Fruit fly (Drosophila melanogaster) whole organism, embryonic: Measurements from ENCODE around the gene Sidpn.

Experiments used
- ATbp ChIP-seq: fragments of 200-800 bp; sonication (Bioruptor generic); optimal IDR thresholded peaks from 2 replicates; lab custom pipeline; 2017; ENCODE audit warnings: missing biosample characterization, mild to moderate bottlenecking, missing genetic modification characterization, missing genetic modification reagents
- Atf-2 ChIP-seq: fragments of 200-800 bp; sonication (Bioruptor generic); optimal IDR thresholded peaks from 2 replicates; lab custom pipeline; 2016; ENCODE audit warnings: missing biosample characterization, missing genetic modification characterization
- CG10209 ChIP-seq: fragments of 200-800 bp; sonication (Bioruptor generic); optimal IDR thresholded peaks from 3 replicates; lab custom pipeline; 2017; ENCODE audit warnings: missing biosample characterization, mild to moderate bottlenecking, missing genetic modification characterization, missing genetic modification reagents
- CG10321 ChIP-seq: fragments of 200-800 bp; sonication (Bioruptor generic); IDR thresholded peaks from 2 replicates; pipeline ENCODE4 v1.3.6; 2022; ENCODE audit warnings: missing biosample characterization, missing genetic modification characterization
- CG10543 ChIP-seq: fragments of 200-800 bp; sonication (Bioruptor generic); optimal IDR thresholded peaks from 3 replicates; lab custom pipeline; 2017; ENCODE audit warnings: missing biosample characterization, mild to moderate bottlenecking, missing genetic modification characterization, moderate library complexity
- CG11723 ChIP-seq: fragments of 200-800 bp; sonication (Bioruptor generic); optimal IDR thresholded peaks from 2 replicates; lab custom pipeline; 2017; ENCODE audit warnings: missing biosample characterization, mild to moderate bottlenecking, missing genetic modification characterization
- CG12071 ChIP-seq: fragments of 200-800 bp; sonication (Bioruptor generic); optimal IDR thresholded peaks from 3 replicates; lab custom pipeline; 2018; ENCODE audit warnings: missing biosample characterization, mild to moderate bottlenecking, missing genetic modification characterization
- CG12769 ChIP-seq: fragments of 200-800 bp; sonication (Bioruptor generic); optimal IDR thresholded peaks from 2 replicates; lab custom pipeline; 2019; ENCODE audit warnings: missing biosample characterization, mild to moderate bottlenecking, missing genetic modification characterization, moderate library complexity
- CG14050 ChIP-seq: fragments of 200-800 bp; sonication (Bioruptor generic); IDR thresholded peaks from 3 replicates; pipeline ENCODE4 v1.3.6; 2022; ENCODE audit warnings: missing biosample characterization, missing genetic modification characterization
- CG14860 ChIP-seq: fragments of 200-800 bp; sonication (Bioruptor generic); IDR thresholded peaks from 3 replicates; pipeline ENCODE4 v1.3.6; 2022; ENCODE audit warnings: missing biosample characterization, missing genetic modification characterization; ENCODE audit not compliant: partially characterized antibody
- CG1529 ChIP-seq: fragments of 200-800 bp; sonication (Bioruptor generic); optimal IDR thresholded peaks from 3 replicates; lab custom pipeline; 2018; ENCODE audit warnings: missing biosample characterization, missing genetic modification characterization
- CG16815 ChIP-seq: fragments of 200-800 bp; sonication (Bioruptor generic); optimal IDR thresholded peaks from 3 replicates; lab custom pipeline; 2017; ENCODE audit warnings: missing biosample characterization, mild to moderate bottlenecking, missing genetic modification characterization
- CG17359 ChIP-seq: fragments of 200-800 bp; sonication (Bioruptor generic); optimal IDR thresholded peaks from 3 replicates; lab custom pipeline; 2018; ENCODE audit warnings: missing biosample characterization, mild to moderate bottlenecking, missing genetic modification characterization, moderate library complexity
- CG18262 ChIP-seq: fragments of 200-800 bp; optimal IDR thresholded peaks from 3 replicates; lab custom pipeline; 2019; ENCODE audit warnings: missing biosample characterization, mild to moderate bottlenecking, missing genetic modification characterization, moderate library complexity
- CG2678 ChIP-seq: fragments of 200-800 bp; sonication (Bioruptor generic); optimal IDR thresholded peaks from 3 replicates; lab custom pipeline; 2019; ENCODE audit warnings: missing biosample characterization, mild to moderate bottlenecking, missing genetic modification characterization, moderate library complexity
- CG2875 ChIP-seq: fragments of 200-800 bp; sonication (Bioruptor generic); optimal IDR thresholded peaks from 2 replicates; lab custom pipeline; 2017; ENCODE audit warnings: missing biosample characterization, mild to moderate bottlenecking, missing genetic modification characterization, missing genetic modification reagents
- CG34422 ChIP-seq: fragments of 200-800 bp; sonication (Bioruptor generic); IDR thresholded peaks from 3 replicates; pipeline ENCODE4 v1.3.6; 2022; ENCODE audit warnings: missing biosample characterization, missing genetic modification characterization
- CG6854 ChIP-seq: fragments of 200-800 bp; sonication (Bioruptor generic); optimal IDR thresholded peaks from 3 replicates; lab custom pipeline; 2017; ENCODE audit warnings: missing biosample characterization, mild to moderate bottlenecking, missing genetic modification characterization
- CG7963 ChIP-seq: fragments of 200-800 bp; sonication (Bioruptor generic); IDR thresholded peaks from 3 replicates; pipeline ENCODE4 v1.3.6; 2022; ENCODE audit warnings: missing biosample characterization, missing genetic modification characterization; ENCODE audit not compliant: partially characterized antibody
- CG8290 ChIP-seq, 3 experiments: fragments of 200-800 bp; sonication (Bioruptor generic); optimal IDR thresholded peaks; 2 replicates each; lab custom pipeline; 2016 to 2019; ENCODE audit warnings: missing biosample characterization in 3 of 3, missing genetic modification characterization in 3 of 3, mild to moderate bottlenecking in 2 of 3, moderate library complexity in 1 of 3
- Chrac-16 ChIP-seq: fragments of 200-800 bp; sonication (Bioruptor generic); optimal IDR thresholded peaks from 3 replicates; lab custom pipeline; 2016; ENCODE audit warnings: missing biosample characterization, missing genetic modification characterization
- D19B ChIP-seq: fragments of 200-800 bp; sonication (Bioruptor generic); optimal IDR thresholded peaks from 2 replicates; lab custom pipeline; 2017; ENCODE audit warnings: missing biosample characterization, mild to moderate bottlenecking, missing genetic modification characterization
- Deaf1 ChIP-seq: fragments of 200-800 bp; optimal IDR thresholded peaks from 3 replicates; lab custom pipeline; 2019; ENCODE audit warnings: missing biosample characterization, mild to moderate bottlenecking, missing genetic modification characterization, moderate library complexity
- Dek ChIP-seq: fragments of 200-800 bp; sonication (Bioruptor generic); optimal IDR thresholded peaks from 3 replicates; lab custom pipeline; 2019; ENCODE audit warnings: missing biosample characterization, mild to moderate bottlenecking, missing genetic modification characterization, moderate library complexity
- Dref ChIP-seq: fragments of 200-800 bp; sonication (Bioruptor generic); IDR thresholded peaks from 2 replicates; pipeline ENCODE4 v1.3.6; 2022; ENCODE audit warnings: missing biosample characterization, missing genetic modification characterization
- E2f1 ChIP-seq: fragments of 200-800 bp; sonication (Bioruptor generic); IDR thresholded peaks from 2 replicates; pipeline ENCODE4 v1.3.6; 2022; ENCODE audit warnings: missing biosample characterization, missing genetic modification characterization
- Fer2 ChIP-seq: fragments of 200-800 bp; sonication (Bioruptor generic); optimal IDR thresholded peaks from 2 replicates; lab custom pipeline; 2018; ENCODE audit warnings: missing biosample characterization, mild to moderate bottlenecking, missing genetic modification characterization, moderate library complexity
- Hmx ChIP-seq: fragments of 200-800 bp; sonication (Bioruptor generic); optimal IDR thresholded peaks from 2 replicates; lab custom pipeline; 2016; ENCODE audit warnings: missing biosample characterization, missing genetic modification characterization
- Hr51 ChIP-seq, 2 experiments: fragments of 200-800 bp; sonication (Bioruptor generic); optimal IDR thresholded peaks; 2 replicates in 1 of 2; 3 replicates in 1 of 2; lab custom pipeline; 2016 to 2018; ENCODE audit warnings: missing biosample characterization in 2 of 2, missing genetic modification characterization in 2 of 2, mild to moderate bottlenecking in 1 of 2, moderate library complexity in 1 of 2
- Hsf ChIP-seq: fragments of 200-800 bp; sonication (Bioruptor generic); optimal IDR thresholded peaks from 3 replicates; lab custom pipeline; 2016; ENCODE audit warnings: missing biosample characterization, missing genetic modification characterization
- Lpt ChIP-seq: fragments of >200 bp; optimal IDR thresholded peaks from 2 replicates; lab custom pipeline; 2018; ENCODE audit warnings: missing biosample characterization, missing genetic modification characterization
- Oli ChIP-seq: fragments of 200-800 bp; sonication (Bioruptor generic); optimal IDR thresholded peaks from 2 replicates; lab custom pipeline; 2018; ENCODE audit warnings: missing biosample characterization, mild to moderate bottlenecking, missing genetic modification characterization, moderate library complexity
- Pdp1 ChIP-seq, 2 experiments: fragments of 200-800 bp; sonication (Bioruptor generic); optimal IDR thresholded peaks; 3 replicates each; lab custom pipeline; 2016; ENCODE audit warnings: missing biosample characterization in 2 of 2, missing genetic modification characterization in 2 of 2, mild to moderate bottlenecking in 1 of 2, moderate library complexity in 1 of 2
- Sin3A ChIP-seq: fragments of >200 bp; optimal IDR thresholded peaks from 2 replicates; lab custom pipeline; 2018
- Ssrp ChIP-seq: fragments of 200-800 bp; sonication (Bioruptor generic); optimal IDR thresholded peaks from 2 replicates; lab custom pipeline; 2018; ENCODE audit warnings: missing biosample characterization, mild to moderate bottlenecking, missing genetic modification characterization, moderate library complexity
- ab ChIP-seq: fragments of 200-800 bp; sonication (Bioruptor generic); optimal IDR thresholded peaks from 2 replicates; lab custom pipeline; 2016; ENCODE audit warnings: missing biosample characterization, missing genetic modification characterization
- ash1 ChIP-seq: fragments of 200-800 bp; sonication (Bioruptor generic); optimal IDR thresholded peaks from 2 replicates; lab custom pipeline; 2018; ENCODE audit warnings: missing biosample characterization, mild to moderate bottlenecking, missing genetic modification characterization
- caup ChIP-seq: fragments of 200-800 bp; sonication (Bioruptor generic); optimal IDR thresholded peaks from 3 replicates; lab custom pipeline; 2017; ENCODE audit warnings: missing biosample characterization, mild to moderate bottlenecking, missing genetic modification characterization, moderate library complexity; ENCODE audit not compliant: severe bottlenecking
- cg ChIP-seq: fragments of 200-800 bp; sonication (Bioruptor generic); optimal IDR thresholded peaks from 3 replicates; lab custom pipeline; 2019; ENCODE audit warnings: missing biosample characterization, mild to moderate bottlenecking, missing genetic modification characterization, moderate library complexity
- dm ChIP-seq: fragments of 200-800 bp; sonication (Bioruptor generic); optimal IDR thresholded peaks from 3 replicates; lab custom pipeline; 2016; ENCODE audit warnings: missing biosample characterization, missing genetic modification characterization
- gcm ChIP-seq: fragments of 200-800 bp; sonication (Bioruptor generic); optimal IDR thresholded peaks from 2 replicates; lab custom pipeline; 2019; ENCODE audit warnings: missing biosample characterization, mild to moderate bottlenecking, missing genetic modification characterization, moderate library complexity
- hth ChIP-seq: fragments of >200 bp; optimal IDR thresholded peaks from 2 replicates; lab custom pipeline; 2017; ENCODE audit warnings: inconsistent platforms
- ken ChIP-seq: fragments of 200-800 bp; sonication (Bioruptor generic); IDR thresholded peaks from 3 replicates; pipeline ENCODE4 v1.3.6; 2022; ENCODE audit warnings: missing biosample characterization, missing genetic modification characterization
- nerfin-2 ChIP-seq: fragments of 200-800 bp; sonication (Bioruptor generic); IDR thresholded peaks from 2 replicates; pipeline ENCODE4 v1.3.6; 2022; ENCODE audit warnings: missing biosample characterization, missing genetic modification characterization; ENCODE audit not compliant: partially characterized antibody
- pzg ChIP-seq: fragments of 200-800 bp; sonication (Bioruptor generic); optimal IDR thresholded peaks from 3 replicates; lab custom pipeline; 2018; ENCODE audit warnings: missing biosample characterization, mild to moderate bottlenecking, missing genetic modification characterization, moderate library complexity
- row ChIP-seq: fragments of 200-800 bp; sonication (Bioruptor generic); IDR thresholded peaks from 3 replicates; pipeline ENCODE4 v1.3.6; 2022; ENCODE audit warnings: missing biosample characterization, missing genetic modification characterization
- stc ChIP-seq: fragments of 200-800 bp; sonication (Bioruptor generic); IDR thresholded peaks from 2 replicates; pipeline ENCODE4 v1.3.6; 2022; ENCODE audit warnings: missing biosample characterization, missing genetic modification characterization
- wek ChIP-seq: fragments of 200-800 bp; sonication (Bioruptor generic); optimal IDR thresholded peaks from 3 replicates; lab custom pipeline; 2018; ENCODE audit warnings: missing biosample characterization, mild to moderate bottlenecking, missing genetic modification characterization, moderate library complexity

Sidpn gene

dm6 chr2L:19026491-19027197 is 866 bp upstream of the Sidpn start (continued):
- TF ChIP-seq CG11723 (GFP tag; lab: Kevin White, UChicago): peak; percentile 41
- TF ChIP-seq D19B (GFP tag; lab: Kevin White, UChicago): peak; percentile 39
- TF ChIP-seq ken (GFP tag; lab: Robert Waterston, UW): 0 out of 3 replicates have a peak, but pooled peaks have one; percentile 16
- no peak for TF ChIP-seq E2f1 (GFP tag; lab: Robert Waterston, UW)
- peak; percentile 61 for TF ChIP-seq caup (GFP tag; lab: Kevin White, UChicago)
- TF ChIP-seq dm (GFP tag; lab: Kevin White, UChicago): no peak
- peak; percentile 28 for TF ChIP-seq cg (GFP tag; lab: Kevin White, UChicago)
- no peak for TF ChIP-seq CG14860 (GFP tag; lab: Robert Waterston, UW)
- TF ChIP-seq CG10543: peak; percentile 64
- TF ChIP-seq CG10321 (GFP tag; lab: Robert Waterston, UW): no peak
- TF ChIP-seq ab (GFP tag; lab: Kevin White, UChicago): no peak
- TF ChIP-seq CG16815 (GFP tag; lab: Kevin White, UChicago): no peak
- TF ChIP-seq CG7963 (GFP tag; lab: Robert Waterston, UW): no peak
- peak; percentile 48 for TF ChIP-seq ATbp (GFP tag; lab: Kevin White, UChicago)
- TF ChIP-seq CG17359 (tag; lab: Kevin White, UChicago): peak; percentile 57
- TF ChIP-seq Fer2 (tag; lab: Kevin White, UChicago): peak; percentile 33
- no peak for TF ChIP-seq Lpt (GFP tag; lab: Kevin White, UChicago)
- peak; percentile 51 for TF ChIP-seq CG18262 (tag; lab: Kevin White, UChicago)
- TF ChIP-seq Pdp1 (GFP tag; optimal IDR thresholded peaks at IDR 0.05; lab: Kevin White, UChicago): peak in 1 of 2 experiments; percentile 8
- TF ChIP-seq CG14050 (GFP tag; lab: Robert Waterston, UW): no peak
- TF ChIP-seq row (GFP tag; lab: Robert Waterston, UW): peak; percentile 76
- peak; percentile 40 for TF ChIP-seq Hsf
- peak; percentile 63 for TF ChIP-seq CG6854 (GFP tag; lab: Kevin White, UChicago)
- no peak for TF ChIP-seq Ssrp (tag; lab: Kevin White, UChicago)
- TF ChIP-seq Sin3A (lab: Kevin White, UChicago): no peak
- peak; percentile 2 for TF ChIP-seq ash1 (GFP tag; lab: Kevin White, UChicago)
- TF ChIP-seq hth: no peak
- peak; percentile 8 to 60 for TF ChIP-seq Hr51 (GFP tag; optimal IDR thresholded peaks at IDR 0.05; lab: Kevin White, UChicago)
- TF ChIP-seq Dek (tag; lab: Kevin White, UChicago): peak; percentile 58
- peak; percentile 25 for TF ChIP-seq CG12071 (GFP tag; lab: Kevin White, UChicago)
- TF ChIP-seq nerfin-2 (GFP tag; lab: Robert Waterston, UW): no peak
- TF ChIP-seq CG12769 (tag; lab: Kevin White, UChicago): peak; percentile 81
- TF ChIP-seq CG2678 (tag; lab: Kevin White, UChicago): peak; percentile 86
- peak; percentile 44 for TF ChIP-seq CG10209
- TF ChIP-seq CG2875 (GFP tag; lab: Kevin White, UChicago): peak; percentile 8
- TF ChIP-seq Chrac-16: peak; percentile 23
- TF ChIP-seq stc: peak; percentile 22; the same call in 1 of the 2 replicates
- no peak for TF ChIP-seq CG8290 (GFP tag; optimal IDR thresholded peaks at IDR 0.05; lab: Kevin White, UChicago)
- peak in 1 of 2 experiments; percentile 52 for TF ChIP-seq CG8290 (tag; optimal IDR thresholded peaks at IDR 0.05; lab: Kevin White, UChicago)
- no peak for TF ChIP-seq Hmx (GFP tag; lab: Kevin White, UChicago)
- peak; percentile 57 for TF ChIP-seq Oli (tag; lab: Kevin White, UChicago)
- TF ChIP-seq CG34422 (GFP tag; lab: Robert Waterston, UW): 0 out of 3 replicates have a peak, but pooled peaks have one; percentile 39
- TF ChIP-seq Deaf1 (tag; lab: Kevin White, UChicago): peak; percentile 64
- no peak for TF ChIP-seq pzg (GFP tag; lab: Kevin White, UChicago)
- TF ChIP-seq Dref: no peak
- TF ChIP-seq gcm (GFP tag; lab: Kevin White, UChicago): peak; percentile 38
- TF ChIP-seq CG1529 (GFP tag; lab: Kevin White, UChicago): no peak
- no peak for TF ChIP-seq wek (GFP tag; lab: Kevin White, UChicago)
- no peak for TF ChIP-seq Atf-2 (GFP tag; lab: Kevin White, UChicago)
